Fruit fly (Drosophila melanogaster) whole organism, embryonic: ENCODE measurements around the gene CG8837.

Experiments used
- BtbVII ChIP-seq: fragments of 200-800 bp; sonication (Bioruptor generic); optimal IDR thresholded peaks from 3 replicates; lab custom pipeline; 2017; ENCODE audit warnings: missing biosample characterization, mild to moderate bottlenecking, missing genetic modification characterization
- CG10147 ChIP-seq: fragments of 200-800 bp; sonication (Bioruptor generic); optimal IDR thresholded peaks from 2 replicates; lab custom pipeline; 2019; ENCODE audit warnings: missing biosample characterization, mild to moderate bottlenecking, missing genetic modification characterization, moderate library complexity
- CG10209 ChIP-seq: fragments of 200-800 bp; sonication (Bioruptor generic); optimal IDR thresholded peaks from 3 replicates; lab custom pipeline; 2017; ENCODE audit warnings: missing biosample characterization, mild to moderate bottlenecking, missing genetic modification characterization, missing genetic modification reagents
- CG10267 ChIP-seq: fragments of 200-800 bp; sonication (Bioruptor generic); optimal IDR thresholded peaks from 2 replicates; lab custom pipeline; 2018; ENCODE audit warnings: missing biosample characterization, mild to moderate bottlenecking, missing genetic modification characterization, moderate library complexity
- CG11723 ChIP-seq: fragments of 200-800 bp; sonication (Bioruptor generic); optimal IDR thresholded peaks from 2 replicates; lab custom pipeline; 2017; ENCODE audit warnings: missing biosample characterization, mild to moderate bottlenecking, missing genetic modification characterization
- CG12071 ChIP-seq: fragments of 200-800 bp; sonication (Bioruptor generic); optimal IDR thresholded peaks from 3 replicates; lab custom pipeline; 2018; ENCODE audit warnings: missing biosample characterization, mild to moderate bottlenecking, missing genetic modification characterization
- CG13624 ChIP-seq: fragments of 200-800 bp; sonication (Bioruptor generic); optimal IDR thresholded peaks from 2 replicates; lab custom pipeline; 2016; ENCODE audit warnings: missing biosample characterization, missing genetic modification characterization
- CG14441 ChIP-seq: fragments of 200-800 bp; sonication (Bioruptor generic); IDR thresholded peaks from 2 replicates; pipeline ENCODE4 v1.3.6; 2022; ENCODE audit warnings: missing biosample characterization, missing genetic modification characterization
- CG14667 ChIP-seq: fragments of 200-800 bp; sonication (Bioruptor generic); IDR thresholded peaks from 2 replicates; pipeline ENCODE4 v1.3.6; 2022; ENCODE audit warnings: missing biosample characterization, missing genetic modification characterization
- CG14965 ChIP-seq: fragments of 200-800 bp; sonication (Bioruptor generic); optimal IDR thresholded peaks from 2 replicates; lab custom pipeline; 2016; ENCODE audit warnings: missing biosample characterization, missing genetic modification characterization, borderline replicate concordance
- CG15269 ChIP-seq: fragments of 200-800 bp; sonication (Bioruptor generic); optimal IDR thresholded peaks from 2 replicates; lab custom pipeline; 2018; ENCODE audit warnings: missing biosample characterization, mild to moderate bottlenecking, missing genetic modification characterization, moderate library complexity
- CG15514 ChIP-seq: fragments of 200-800 bp; sonication (Bioruptor generic); optimal IDR thresholded peaks from 3 replicates; lab custom pipeline; 2017; ENCODE audit warnings: missing biosample characterization, missing genetic modification characterization, mild to moderate bottlenecking, moderate library complexity, missing genetic modification reagents
- CG1602 ChIP-seq: fragments of 200-800 bp; sonication (Bioruptor generic); optimal IDR thresholded peaks from 3 replicates; lab custom pipeline; 2016; ENCODE audit warnings: missing biosample characterization, missing genetic modification characterization
- CG18262 ChIP-seq: fragments of 200-800 bp; optimal IDR thresholded peaks from 3 replicates; lab custom pipeline; 2019; ENCODE audit warnings: missing biosample characterization, mild to moderate bottlenecking, missing genetic modification characterization, moderate library complexity
- CG18476 ChIP-seq: fragments of 200-800 bp; sonication (Bioruptor generic); optimal IDR thresholded peaks from 2 replicates; lab custom pipeline; 2016; ENCODE audit warnings: missing biosample characterization, mild to moderate bottlenecking, missing genetic modification characterization
- CG18599 ChIP-seq: fragments of 200-800 bp; sonication (Bioruptor generic); optimal IDR thresholded peaks from 3 replicates; lab custom pipeline; 2017; ENCODE audit warnings: missing biosample characterization, missing genetic modification characterization, mild to moderate bottlenecking, moderate library complexity, missing genetic modification reagents
- CG2678 ChIP-seq: fragments of 200-800 bp; sonication (Bioruptor generic); optimal IDR thresholded peaks from 3 replicates; lab custom pipeline; 2019; ENCODE audit warnings: missing biosample characterization, mild to moderate bottlenecking, missing genetic modification characterization, moderate library complexity
- CG4404 ChIP-seq: fragments of 200-800 bp; sonication (Bioruptor generic); IDR thresholded peaks from 2 replicates; pipeline ENCODE4 v1.3.6; 2022; ENCODE audit warnings: missing biosample characterization, missing genetic modification characterization
- CG6854 ChIP-seq: fragments of 200-800 bp; sonication (Bioruptor generic); optimal IDR thresholded peaks from 3 replicates; lab custom pipeline; 2017; ENCODE audit warnings: missing biosample characterization, mild to moderate bottlenecking, missing genetic modification characterization
- CG7271 ChIP-seq: fragments of 200-800 bp; sonication (Bioruptor generic); optimal IDR thresholded peaks from 2 replicates; lab custom pipeline; 2018; ENCODE audit warnings: missing biosample characterization, mild to moderate bottlenecking, missing genetic modification characterization, moderate library complexity
- CG8089 ChIP-seq: fragments of 200-800 bp; sonication (Bioruptor generic); optimal IDR thresholded peaks from 3 replicates; lab custom pipeline; 2016; ENCODE audit warnings: missing biosample characterization, missing genetic modification characterization
- CG8290 ChIP-seq, 3 experiments: fragments of 200-800 bp; sonication (Bioruptor generic); optimal IDR thresholded peaks; 2 replicates each; lab custom pipeline; 2016 to 2019; ENCODE audit warnings: missing biosample characterization in 3 of 3, missing genetic modification characterization in 3 of 3, mild to moderate bottlenecking in 2 of 3, moderate library complexity in 1 of 3
- Dad ChIP-seq: fragments of 200-800 bp; sonication (Bioruptor generic); optimal IDR thresholded peaks from 3 replicates; lab custom pipeline; 2016; ENCODE audit warnings: missing biosample characterization, missing genetic modification characterization
- Fer3 ChIP-seq: fragments of 200-800 bp; sonication (Bioruptor generic); optimal IDR thresholded peaks from 2 replicates; lab custom pipeline; 2018; ENCODE audit warnings: missing biosample characterization, mild to moderate bottlenecking, missing genetic modification characterization, moderate library complexity
- HLHmδ ChIP-seq: fragments of 200-800 bp; sonication (Bioruptor generic); optimal IDR thresholded peaks from 2 replicates; lab custom pipeline; 2018; ENCODE audit warnings: missing biosample characterization, mild to moderate bottlenecking, missing genetic modification characterization, moderate library complexity
- Hsf ChIP-seq: fragments of 200-800 bp; sonication (Bioruptor generic); optimal IDR thresholded peaks from 3 replicates; lab custom pipeline; 2016; ENCODE audit warnings: missing biosample characterization, missing genetic modification characterization
- MBD-R2 ChIP-seq: fragments of 200-800 bp; sonication (Bioruptor generic); IDR thresholded peaks from 2 replicates; pipeline ENCODE4 v1.3.6; 2022; ENCODE audit warnings: missing biosample characterization, missing genetic modification characterization
- MESR4 ChIP-seq: fragments of 200-800 bp; sonication (Bioruptor generic); optimal IDR thresholded peaks from 2 replicates; lab custom pipeline; 2018; ENCODE audit warnings: missing biosample characterization, mild to moderate bottlenecking, missing genetic modification characterization, moderate library complexity
- NFAT ChIP-seq: fragments of 200-800 bp; sonication (Bioruptor generic); IDR thresholded peaks from 2 replicates; pipeline ENCODE4 v1.3.6; 2022; ENCODE audit warnings: missing biosample characterization, missing genetic modification characterization
- Spps ChIP-seq: fragments of 200-800 bp; sonication (Bioruptor generic); optimal IDR thresholded peaks from 2 replicates; lab custom pipeline; 2018; ENCODE audit warnings: missing biosample characterization, mild to moderate bottlenecking, missing genetic modification characterization
- al ChIP-seq: fragments of 200-800 bp; sonication (Bioruptor generic); IDR thresholded peaks from 2 replicates; pipeline ENCODE4 v1.3.6; 2022; ENCODE audit warnings: missing biosample characterization, missing genetic modification characterization
- eve ChIP-seq, 2 experiments: fragments of >200 bp; optimal IDR thresholded peaks; 2 replicates each; lab custom pipeline; 2017; ENCODE audit warnings: missing biosample characterization in 2 of 2, missing genetic modification characterization in 2 of 2
- gce ChIP-seq: fragments of 200-800 bp; sonication (Bioruptor generic); IDR thresholded peaks from 3 replicates; pipeline ENCODE4 v1.3.6; 2022; ENCODE audit warnings: missing biosample characterization, missing genetic modification characterization
- gt ChIP-seq: fragments of 200-800 bp; sonication (Bioruptor generic); IDR thresholded peaks from 2 replicates; pipeline ENCODE4 v1.3.6; 2022; ENCODE audit warnings: missing biosample characterization, missing genetic modification characterization
- insv ChIP-seq, 2 experiments: fragments of 200-800 bp; sonication (Bioruptor generic); optimal IDR thresholded peaks; 3 replicates each; lab custom pipeline; 2016 to 2018; ENCODE audit warnings: missing biosample characterization in 2 of 2, missing genetic modification characterization in 2 of 2
- kah ChIP-seq: fragments of 200-800 bp; sonication (Bioruptor generic); optimal IDR thresholded peaks from 2 replicates; lab custom pipeline; 2018; ENCODE audit warnings: missing biosample characterization, mild to moderate bottlenecking, missing genetic modification characterization
- kni ChIP-seq: fragments of 200-800 bp; sonication (Bioruptor generic); optimal IDR thresholded peaks from 3 replicates; lab custom pipeline; 2017; ENCODE audit warnings: mild to moderate bottlenecking, missing biosample characterization, missing genetic modification reagents, missing genetic modification characterization
- lbe ChIP-seq: fragments of 200-800 bp; sonication (Bioruptor generic); optimal IDR thresholded peaks from 2 replicates; lab custom pipeline; 2016; ENCODE audit warnings: missing biosample characterization, mild to moderate bottlenecking, missing genetic modification characterization
- nerfin-2 ChIP-seq: fragments of 200-800 bp; sonication (Bioruptor generic); IDR thresholded peaks from 2 replicates; pipeline ENCODE4 v1.3.6; 2022; ENCODE audit warnings: missing biosample characterization, missing genetic modification characterization; ENCODE audit not compliant: partially characterized antibody
- oc ChIP-seq: fragments of 200-800 bp; sonication (Bioruptor generic); optimal IDR thresholded peaks from 2 replicates; lab custom pipeline; 2018; ENCODE audit warnings: missing biosample characterization, mild to moderate bottlenecking, missing genetic modification characterization, moderate library complexity
- otp ChIP-seq: fragments of 200-800 bp; sonication (Bioruptor generic); IDR thresholded peaks from 3 replicates; pipeline ENCODE4, ENCODE4 v1.3.6; 2022; ENCODE audit warnings: missing biosample characterization, missing genetic modification characterization
- pan ChIP-seq, 4 experiments: fragments of >200 bp in 3 of 4; fragments of 200-800 bp in 1 of 4; sonication (Bioruptor generic) in 1 of 4; optimal IDR thresholded peaks in 3 of 4; IDR thresholded peaks in 1 of 4; 2 replicates each; pipeline versions ENCODE4 v1.3.6 to Lab custom; 2017 to 2022; ENCODE audit warnings: missing biosample characterization in 2 of 4, missing genetic modification characterization in 2 of 4, mixed read lengths in 1 of 4
- pnt ChIP-seq: fragments of 200-800 bp; sonication (Bioruptor generic); optimal IDR thresholded peaks from 3 replicates; lab custom pipeline; 2016; ENCODE audit warnings: missing biosample characterization, missing genetic modification characterization
- row ChIP-seq: fragments of 200-800 bp; sonication (Bioruptor generic); IDR thresholded peaks from 3 replicates; pipeline ENCODE4 v1.3.6; 2022; ENCODE audit warnings: missing biosample characterization, missing genetic modification characterization
- sima ChIP-seq: fragments of 200-800 bp; sonication (Bioruptor generic); optimal IDR thresholded peaks from 2 replicates; lab custom pipeline; 2016; ENCODE audit warnings: missing biosample characterization, missing genetic modification characterization
- tio ChIP-seq: fragments of 200-800 bp; sonication (Bioruptor generic); optimal IDR thresholded peaks from 2 replicates; lab custom pipeline; 2017; ENCODE audit warnings: missing biosample characterization, missing genetic modification characterization, inconsistent platforms
- wor ChIP-seq: fragments of 200-800 bp; sonication (Bioruptor generic); IDR thresholded peaks from 2 replicates; pipeline ENCODE4 v1.3.6; 2022; ENCODE audit warnings: missing biosample characterization, missing genetic modification characterization

Gene CG8837

dm6 chr2L:3354642-3355380, 34.8 kb downstream of the CG8837 start, which contains the start of gene E23 (continued):
- TF ChIP-seq CG15269: peak; percentile 99
- TF ChIP-seq CG12071 (GFP tag; lab: Kevin White, UChicago): peak; percentile 94
- TF ChIP-seq CG2678 (tag; lab: Kevin White, UChicago): peak; percentile 99
- peak; percentile 97 for TF ChIP-seq CG14441
- TF ChIP-seq Spps (tag; lab: Kevin White, UChicago): peak; percentile 98
- TF ChIP-seq CG15514 (GFP tag; lab: Kevin White, UChicago): peak; percentile 90
- TF ChIP-seq eve (GFP tag; optimal IDR thresholded peaks at IDR 0.05; lab: Kevin White, UChicago): peak in 1 of 2 experiments; percentile 97
- peak; percentile 99 for TF ChIP-seq CG1602
- TF ChIP-seq BtbVII (GFP tag; lab: Kevin White, UChicago): peak; percentile 98
- no peak for TF ChIP-seq nerfin-2 (GFP tag; lab: Robert Waterston, UW)
- TF ChIP-seq NFAT (GFP tag; lab: Robert Waterston, UW): peak; percentile 97
- TF ChIP-seq CG18599 (GFP tag; lab: Kevin White, UChicago): peak; percentile 98
- TF ChIP-seq CG10267 (tag; lab: Kevin White, UChicago): peak; percentile 97
- TF ChIP-seq CG8089: peak; percentile 92
- TF ChIP-seq row: peak; percentile 99
- TF ChIP-seq CG18262 (tag; lab: Kevin White, UChicago): peak; percentile 100
- TF ChIP-seq al (GFP tag; lab: Robert Waterston, UW): peak; percentile 98
- TF ChIP-seq wor (GFP tag; lab: Robert Waterston, UW): peak; percentile 98
- peak; percentile 92 for TF ChIP-seq MBD-R2
- no peak for TF ChIP-seq pan (optimal IDR thresholded peaks at IDR 0.05; lab: Kevin White, UChicago)
- TF ChIP-seq pan (GFP tag; optimal IDR thresholded peaks at IDR 0.05 in 1 of 2, IDR thresholded peaks at IDR 0.05 in 1 of 2): peak in 1 of 2 experiments; percentile 98
- peak; percentile 96 for TF ChIP-seq kni (GFP tag; lab: Kevin White, UChicago)
- TF ChIP-seq CG10147 (GFP tag; lab: Kevin White, UChicago): peak; percentile 99
- peak; percentile 94 for TF ChIP-seq kah (GFP tag; lab: Kevin White, UChicago)
- peak; percentile 42 to 81 for TF ChIP-seq insv (GFP tag; optimal IDR thresholded peaks at IDR 0.05; lab: Kevin White, UChicago)
- peak; percentile 91 for TF ChIP-seq gt (GFP tag; lab: Robert Waterston, UW)
- peak; percentile 83 for TF ChIP-seq CG7271
- peak; percentile 96 for TF ChIP-seq CG6854 (GFP tag; lab: Kevin White, UChicago)
- TF ChIP-seq CG8290 (GFP tag; optimal IDR thresholded peaks at IDR 0.05; lab: Kevin White, UChicago): peak; percentile 97
- peak; percentile 93 to 94 for TF ChIP-seq CG8290 (tag; optimal IDR thresholded peaks at IDR 0.05; lab: Kevin White, UChicago)
- TF ChIP-seq HLHmδ: peak; percentile 7
- peak; percentile 91 for TF ChIP-seq CG13624 (GFP tag; lab: Kevin White, UChicago)
- TF ChIP-seq pnt (GFP tag; lab: Kevin White, UChicago): peak; percentile 92
- TF ChIP-seq sima (GFP tag; lab: Kevin White, UChicago): peak; percentile 84
- TF ChIP-seq CG18476: peak; percentile 96
- TF ChIP-seq oc (tag; lab: Kevin White, UChicago): peak; percentile 99
- TF ChIP-seq otp (GFP tag; lab: Robert Waterston, UW): peak; percentile 94
- peak; percentile 97 for TF ChIP-seq Fer3 (tag; lab: Kevin White, UChicago)
- peak; percentile 99 for TF ChIP-seq CG11723 (GFP tag; lab: Kevin White, UChicago)
- TF ChIP-seq Hsf: peak; percentile 98
- TF ChIP-seq lbe (GFP tag; lab: Kevin White, UChicago): peak; percentile 93
- peak; percentile 99 for TF ChIP-seq CG10209 (GFP tag; lab: Kevin White, UChicago)
- peak; percentile 68 for TF ChIP-seq MESR4
- TF ChIP-seq gce (GFP tag; lab: Robert Waterston, UW): peak; percentile 94
- peak; percentile 96 for TF ChIP-seq Dad (GFP tag; lab: Kevin White, UChicago)
- peak; percentile 99 for TF ChIP-seq tio (GFP tag; lab: Kevin White, UChicago)
- peak; percentile 97 for TF ChIP-seq CG14667 (GFP tag; lab: Robert Waterston, UW)
- peak; percentile 20 for TF ChIP-seq CG14965 (GFP tag; lab: Kevin White, UChicago)
- TF ChIP-seq CG4404 (GFP tag; lab: Robert Waterston, UW): peak; percentile 94
